Worm (Caenorhabditis elegans): ENCODE data around the gene txt-14.

DNA sequence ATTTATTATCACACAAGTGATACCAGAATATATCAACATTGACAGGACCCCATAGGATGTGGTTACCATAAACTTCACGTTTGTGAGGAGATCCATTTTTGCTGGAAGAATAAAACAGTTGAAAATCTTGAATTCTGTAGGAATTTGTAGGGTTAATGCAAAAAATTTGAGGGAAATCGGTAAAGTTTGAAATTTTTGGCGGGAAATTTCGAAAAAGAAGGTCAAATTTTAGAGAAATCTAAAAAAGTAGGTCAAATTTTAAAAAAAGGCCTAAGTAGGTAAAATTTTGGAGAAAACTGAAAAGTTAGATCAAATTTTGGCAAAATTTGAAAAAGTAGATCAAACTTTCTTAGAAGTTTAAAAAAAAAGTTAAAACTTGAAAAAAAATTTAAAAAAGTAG lies 17.7 kb upstream of the txt-14 start, which contains the start of gene srg-34:
- no peak for TF ChIP-seq klf-2 (GFP tag; conservative IDR thresholded peaks at IDR 0.05)
- TF ChIP-seq ztf-23 (GFP tag; IDR thresholded peaks at IDR 0.05): no peak
- no peak for TF ChIP-seq flt-1 (GFP tag; IDR thresholded peaks at IDR 0.05)
- TF ChIP-seq med-1 (GFP tag; optimal IDR thresholded peaks at IDR 0.05; ENCODE audit: insufficient read depth): no peak
- no peak for TF ChIP-seq ztf-29 (GFP tag; IDR thresholded peaks at IDR 0.05)
